Fruit fly (Drosophila melanogaster): ENCODE results near the gene Oseg5.

The Oseg5 gene

DNA sequence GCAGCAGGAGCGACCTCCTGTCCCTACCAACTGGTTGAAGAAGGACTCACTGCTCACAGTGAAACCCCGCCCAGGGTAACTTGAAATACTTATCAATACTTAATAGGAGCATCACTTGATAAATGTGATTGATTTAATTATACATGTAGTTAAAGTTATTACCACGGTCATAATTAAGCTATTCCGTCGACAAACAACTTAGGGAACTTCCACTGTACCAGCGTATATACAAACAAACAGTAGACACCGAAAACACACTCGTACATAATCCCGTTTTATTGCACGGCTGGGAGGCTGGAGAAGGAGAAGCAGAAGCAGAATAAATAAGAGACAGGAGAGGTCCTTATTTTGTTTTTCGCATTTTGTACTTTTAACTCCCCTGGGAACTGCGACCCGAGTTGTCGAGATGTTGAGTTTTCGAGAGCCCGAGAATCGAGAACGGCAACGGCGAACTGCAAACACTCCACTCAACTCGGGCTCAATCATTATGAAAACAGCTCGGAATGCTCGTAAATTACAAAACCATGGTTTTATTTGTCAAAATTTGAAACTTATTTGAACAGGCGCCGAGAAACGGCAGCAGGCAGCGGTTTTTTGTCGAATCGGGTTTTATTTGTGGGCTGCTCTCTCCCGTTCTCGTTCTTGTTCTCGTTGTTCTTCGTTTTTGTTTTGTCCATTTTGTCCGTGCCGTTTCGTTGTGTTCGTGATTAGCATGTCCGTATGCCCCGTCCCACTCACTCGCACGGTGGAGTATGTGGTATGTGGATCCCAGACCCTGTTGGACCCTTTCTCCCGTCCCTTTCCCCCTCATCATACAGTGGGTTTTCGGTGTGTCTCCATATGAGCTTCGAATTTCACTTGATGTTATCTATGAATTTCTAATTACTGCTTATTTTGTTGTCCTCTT, 35.4 kb downstream of the Oseg5 start (continued):
- TF ChIP-seq ato (GFP tag; IDR thresholded peaks at IDR 0.05; ENCODE audit: partially characterized antibody), result no peak
- TF ChIP-seq fd102C (GFP tag; optimal IDR thresholded peaks at IDR 0.05), result peak; percentile 45
- no peak for TF ChIP-seq B-H1 (GFP tag; IDR thresholded peaks at IDR 0.05)
- peak; percentile 57 for TF ChIP-seq phol (tag; optimal IDR thresholded peaks at IDR 0.05)
- no peak for TF ChIP-seq CG14860 (GFP tag; IDR thresholded peaks at IDR 0.05; ENCODE audit: partially characterized antibody)
- TF ChIP-seq tio (GFP tag; optimal IDR thresholded peaks at IDR 0.05), result peak; percentile 63
- no peak for TF ChIP-seq dan (GFP tag; IDR thresholded peaks at IDR 0.05)
- TF ChIP-seq CG34376 (GFP tag; optimal IDR thresholded peaks at IDR 0.05), result peak; percentile 63
- no peak for TF ChIP-seq Hr78 (GFP tag; optimal IDR thresholded peaks at IDR 0.05)
- peak; percentile 76 for TF ChIP-seq maf-S (GFP tag; optimal IDR thresholded peaks at IDR 0.05)
- peak; percentile 97 for TF ChIP-seq abd-A (tag; optimal IDR thresholded peaks at IDR 0.05)
- TF ChIP-seq HmgZ (tag; optimal IDR thresholded peaks at IDR 0.05), result peak; percentile 81
- TF ChIP-seq emc (GFP tag; optimal IDR thresholded peaks at IDR 0.05), result peak; percentile 60
- TF ChIP-seq CG1233 (GFP tag; optimal IDR thresholded peaks at IDR 0.05), result peak; percentile 69
- TF ChIP-seq Ada2b (GFP tag; IDR thresholded peaks at IDR 0.05), result peak; percentile 72
- TF ChIP-seq NfI (GFP tag; optimal IDR thresholded peaks at IDR 0.05), result peak; percentile 78
- peak; percentile 43 for TF ChIP-seq ac (GFP tag; optimal IDR thresholded peaks at IDR 0.05)
- peak; percentile 58; the same call in 1 of the 2 replicates for TF ChIP-seq wdn (GFP tag; IDR thresholded peaks at IDR 0.05)
- peak; percentile 72 for TF ChIP-seq Aef1 (GFP tag; IDR thresholded peaks at IDR 0.05)
- peak; percentile 93 for TF ChIP-seq CG12769 (tag; optimal IDR thresholded peaks at IDR 0.05)
- TF ChIP-seq Bgb (GFP tag; IDR thresholded peaks at IDR 0.05; ENCODE audit: partially characterized antibody), result no peak
- TF ChIP-seq danr (GFP tag; IDR thresholded peaks at IDR 0.05), result 0 out of 2 replicates have a peak, but pooled peaks have one; percentile 29
- TF ChIP-seq CG5180 (GFP tag; optimal IDR thresholded peaks at IDR 0.05), result peak; percentile 9
- TF ChIP-seq Stat92E (GFP tag; optimal IDR thresholded peaks at IDR 0.05), result no peak
- TF ChIP-seq MESR4 (GFP tag; optimal IDR thresholded peaks at IDR 0.05), result peak; percentile 21
- TF ChIP-seq Lim3 (GFP tag; IDR thresholded peaks at IDR 0.05), result no peak
- TF ChIP-seq schlank (tag; optimal IDR thresholded peaks at IDR 0.05), result peak; percentile 83
- peak; percentile 97 for TF ChIP-seq grau (tag; optimal IDR thresholded peaks at IDR 0.05)
- peak; percentile 55 for TF ChIP-seq Neu2 (GFP tag; optimal IDR thresholded peaks at IDR 0.05; ENCODE audit: borderline replicate concordance)
- no peak for TF ChIP-seq gfzf (GFP tag; optimal IDR thresholded peaks at IDR 0.05)
- peak; percentile 68 for TF ChIP-seq dmrt11E (tag; optimal IDR thresholded peaks at IDR 0.05)
- TF ChIP-seq CG18599 (GFP tag; optimal IDR thresholded peaks at IDR 0.05), result peak; percentile 96
- TF ChIP-seq grn (GFP tag; optimal IDR thresholded peaks at IDR 0.05), result peak; percentile 66
- peak; percentile 31 for TF ChIP-seq CG17802 (tag; optimal IDR thresholded peaks at IDR 0.05)
- TF ChIP-seq fd96Cb (tag; optimal IDR thresholded peaks at IDR 0.05), result peak; percentile 25
- peak; percentile 74 for TF ChIP-seq H2.0 (GFP tag; IDR thresholded peaks at IDR 0.05)
- 0 out of 2 replicates have a peak, but pooled peaks have one; percentile 17 for TF ChIP-seq bbx (GFP tag; IDR thresholded peaks at IDR 0.05; ENCODE audit: partially characterized antibody)
- TF ChIP-seq CG9932 (GFP tag; IDR thresholded peaks at IDR 0.05), result peak; percentile 87
- peak; percentile 77 for TF ChIP-seq unpg (GFP tag; optimal IDR thresholded peaks at IDR 0.05)
- TF ChIP-seq CG15011 (GFP tag; optimal IDR thresholded peaks at IDR 0.05), result peak; percentile 70
- no peak for TF ChIP-seq Sin3A (optimal IDR thresholded peaks at IDR 0.05)
- peak; percentile 18 for TF ChIP-seq oc (tag; optimal IDR thresholded peaks at IDR 0.05)
- TF ChIP-seq wor (GFP tag; IDR thresholded peaks at IDR 0.05), result 0 out of 2 replicates have a peak, but pooled peaks have one; percentile 21
- TF ChIP-seq CG14050 (GFP tag; IDR thresholded peaks at IDR 0.05), result peak; percentile 63
- no peak for TF ChIP-seq Lhr (GFP tag; optimal IDR thresholded peaks at IDR 0.05)
- TF ChIP-seq Dip2 (GFP tag; IDR thresholded peaks at IDR 0.05), result no peak
- TF ChIP-seq psq (GFP tag; optimal IDR thresholded peaks at IDR 0.05), result peak; percentile 73

Measured in whole organism, embryonic.